Worm (Caenorhabditis elegans): ENCODE results near the gene dhs-17.

DNA sequence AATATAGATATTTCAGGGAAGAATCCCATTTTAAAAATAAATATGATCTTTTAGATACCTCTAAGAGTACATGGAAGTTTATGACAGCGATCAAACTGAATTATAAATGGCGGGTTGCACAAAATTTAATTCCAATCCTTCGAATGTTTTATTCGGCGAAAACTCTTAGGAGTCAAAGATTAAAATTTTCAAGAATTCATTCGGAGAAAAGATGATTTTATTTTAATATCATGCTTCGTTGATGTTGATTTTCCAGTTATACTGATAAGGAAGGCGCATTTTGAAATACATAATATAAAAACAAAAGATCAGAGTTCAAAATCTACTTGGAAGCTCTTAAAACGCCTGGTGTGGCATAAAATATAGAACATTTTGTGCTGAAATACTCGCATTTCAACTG is 32.5 kb upstream of the dhs-17 start, which contains the start of gene srh-10:
- TF ChIP-seq ZK546.5 (tag; optimal IDR thresholded peaks at IDR 0.05): no peak
- no peak for TF ChIP-seq lin-13 (GFP tag; optimal IDR thresholded peaks at IDR 0.05)
- no peak for TF ChIP-seq egl-27 (tag; optimal IDR thresholded peaks at IDR 0.05)
- no peak for TF ChIP-seq dmd-4 (tag; optimal IDR thresholded peaks at IDR 0.05)
- no peak for TF ChIP-seq nhr-77 (tag; optimal IDR thresholded peaks at IDR 0.05)
- no peak for TF ChIP-seq unc-62 (GFP tag; optimal IDR thresholded peaks at IDR 0.05)
- no peak for TF ChIP-seq mab-5 (tag; optimal IDR thresholded peaks at IDR 0.05)
- no peak for TF ChIP-seq ama-1 (optimal IDR thresholded peaks at IDR 0.05)
- TF ChIP-seq nhr-25 (tag; optimal IDR thresholded peaks at IDR 0.05): no peak
